Worm (Caenorhabditis elegans) whole organism, L4 larva: ENCODE data around the gene srt-15.

Experiments used
- egl-27 ChIP-seq: sonication (generic microtip); optimal IDR thresholded peaks from 3 replicates; lab custom pipeline; 2017; ENCODE audit warnings: missing biosample characterization, missing genetic modification reagents, missing genetic modification characterization
- mdl-1 ChIP-seq, 2 experiments: fragments of 150-350 bp in 1 of 2; sonication (generic microtip) in 1 of 2; optimal IDR thresholded peaks; 2 replicates each; lab custom pipeline; 2014 to 2017; ENCODE audit warnings: missing biosample characterization in 2 of 2, missing genetic modification characterization in 2 of 2
- mdt-29 ChIP-seq: fragments of 200-800 bp; sonication (Bioruptor generic); IDR thresholded peaks from 2 replicates; pipeline ENCODE4 v1.3.6; 2022; ENCODE audit warnings: missing genetic modification reagents, missing genetic modification characterization, missing compliant biosample characterization
- snpc-4 ChIP-seq: fragments of 150-350 bp; optimal IDR thresholded peaks from 2 replicates; lab custom pipeline; 2014; ENCODE audit warnings: missing biosample characterization, missing genetic modification characterization
- tag-97 ChIP-seq: fragments of 200-800 bp; sonication (Bioruptor generic); IDR thresholded peaks from 2 replicates; pipeline ENCODE4 v1.3.6; 2022; ENCODE audit warnings: missing genetic modification characterization, missing compliant biosample characterization

DNA sequence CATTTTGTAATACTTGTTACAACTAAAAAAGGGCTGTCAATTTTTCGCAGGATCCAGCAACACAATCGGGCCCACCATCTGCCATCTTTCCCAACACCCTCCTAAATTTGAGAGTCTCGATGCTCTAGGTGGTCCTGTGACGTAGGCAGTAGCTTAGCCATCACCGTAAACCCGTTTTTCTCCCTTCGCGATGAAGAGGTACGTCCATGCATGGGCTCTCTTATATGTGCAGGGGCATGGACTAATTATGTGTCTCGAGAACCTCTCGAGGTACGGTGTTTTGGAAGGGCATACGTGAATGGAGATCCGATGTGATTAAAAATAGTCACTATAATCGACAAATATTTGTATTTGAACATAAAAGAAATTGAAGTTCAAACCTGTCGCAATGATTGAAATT lies 21.0 kb downstream of the srt-15 start:
- TF ChIP-seq snpc-4 (tag; lab: Kevin White, UChicago) (no peak), tag-97 (GFP tag; lab: Robert Waterston, UW) (no peak), mdl-1 (tag; optimal IDR thresholded peaks at IDR 0.05; lab: Kevin White, UChicago) (no peak), mdt-29 (GFP tag; lab: Robert Waterston, UW) (no peak), egl-27 (tag; lab: Kevin White, UChicago) (no peak)
